Fruit fly (Drosophila melanogaster) whole organism, adult: Measurements from ENCODE around the gene Drice.
A peak's percentile ranks its signal among the peaks of the same experiment; 100 is the strongest.

Source experiments
- CG11617 ChIP-seq: fragments of 200-800 bp; sonication (Bioruptor generic); optimal IDR thresholded peaks from 2 replicates; lab custom pipeline; 2017; ENCODE audit warnings: mild to moderate bottlenecking, missing biosample characterization, missing genetic modification reagents, missing genetic modification characterization
- CG12768 ChIP-seq: fragments of 200-800 bp; sonication (Bioruptor generic); optimal IDR thresholded peaks from 2 replicates; lab custom pipeline; 2017; ENCODE audit warnings: missing biosample characterization, missing genetic modification characterization, mild to moderate bottlenecking, moderate library complexity, missing genetic modification reagents
- CG14711 ChIP-seq: fragments of 200-800 bp; sonication (Bioruptor generic); optimal IDR thresholded peaks from 2 replicates; lab custom pipeline; 2018; ENCODE audit warnings: missing biosample characterization, mild to moderate bottlenecking, missing genetic modification characterization, moderate library complexity
- CG1620 ChIP-seq: fragments of 200-800 bp; sonication (Bioruptor generic); optimal IDR thresholded peaks from 2 replicates; lab custom pipeline; 2016; ENCODE audit warnings: missing biosample characterization, missing genetic modification characterization
- CG33017 ChIP-seq: fragments of 200-800 bp; sonication (Bioruptor generic); optimal IDR thresholded peaks from 2 replicates; lab custom pipeline; 2018; ENCODE audit warnings: missing biosample characterization, mild to moderate bottlenecking, missing genetic modification characterization, moderate library complexity
- CG5204 ChIP-seq: fragments of 200-800 bp; sonication (Bioruptor generic); optimal IDR thresholded peaks from 2 replicates; lab custom pipeline; 2016; ENCODE audit warnings: missing biosample characterization, missing genetic modification characterization
- CG7045 ChIP-seq: fragments of 200-800 bp; sonication (Bioruptor generic); optimal IDR thresholded peaks from 2 replicates; lab custom pipeline; 2017; ENCODE audit warnings: missing biosample characterization, mild to moderate bottlenecking, missing genetic modification characterization
- CG7101 ChIP-seq: fragments of 200-800 bp; sonication (Bioruptor generic); optimal IDR thresholded peaks from 2 replicates; lab custom pipeline; 2018; ENCODE audit warnings: missing biosample characterization, mild to moderate bottlenecking, missing genetic modification characterization, moderate library complexity
- Clk ChIP-seq: fragments of 200-800 bp; sonication (Bioruptor generic); optimal IDR thresholded peaks from 2 replicates; lab custom pipeline; 2017; ENCODE audit warnings: missing biosample characterization, missing genetic modification characterization
- Crg-1 ChIP-seq: fragments of 200-800 bp; sonication (Bioruptor generic); optimal IDR thresholded peaks from 2 replicates; lab custom pipeline; 2016; ENCODE audit warnings: missing biosample characterization, missing genetic modification characterization
- Hr96 ChIP-seq: fragments of 200-800 bp; sonication (Bioruptor generic); optimal IDR thresholded peaks from 2 replicates; lab custom pipeline; 2016; ENCODE audit warnings: missing biosample characterization, missing genetic modification characterization
- Mnt ChIP-seq: fragments of 200-800 bp; sonication (Bioruptor generic); optimal IDR thresholded peaks from 2 replicates; lab custom pipeline; 2016; ENCODE audit warnings: missing biosample characterization, mild to moderate bottlenecking, missing genetic modification characterization
- bab1 ChIP-seq: fragments of 200-800 bp; sonication (Bioruptor generic); optimal IDR thresholded peaks from 3 replicates; lab custom pipeline; 2019; ENCODE audit warnings: missing biosample characterization, mild to moderate bottlenecking, missing genetic modification characterization, moderate library complexity
- cic ChIP-seq: fragments of 200-800 bp; sonication (Bioruptor generic); optimal IDR thresholded peaks from 2 replicates; lab custom pipeline; 2017; ENCODE audit warnings: missing biosample characterization, mild to moderate bottlenecking, missing genetic modification characterization, moderate library complexity
- cnc ChIP-seq, 2 experiments: fragments of >200 bp; optimal IDR thresholded peaks; 2 replicates each; lab custom pipeline; 2017
- kay ChIP-seq: fragments of 200-800 bp; sonication (Bioruptor generic); peaks from one replicate; lab custom pipeline; 2016; ENCODE audit warnings: missing biosample characterization, missing genetic modification characterization, borderline replicate concordance
- ovo ChIP-seq: fragments of 200-800 bp; sonication (Bioruptor generic); optimal IDR thresholded peaks from 2 replicates; lab custom pipeline; 2016; ENCODE audit warnings: missing biosample characterization, missing genetic modification characterization
- pad ChIP-seq: fragments of 200-800 bp; sonication (Bioruptor generic); optimal IDR thresholded peaks from 3 replicates; lab custom pipeline; 2017; ENCODE audit warnings: missing biosample characterization, missing genetic modification characterization, mild to moderate bottlenecking, moderate library complexity, missing genetic modification reagents
- tj ChIP-seq: fragments of 200-800 bp; sonication (Bioruptor generic); optimal IDR thresholded peaks from 3 replicates; lab custom pipeline; 2017; ENCODE audit warnings: missing biosample characterization, mild to moderate bottlenecking, missing genetic modification characterization, moderate library complexity
- toe ChIP-seq: fragments of 200-800 bp; sonication (Bioruptor generic); optimal IDR thresholded peaks from 2 replicates; lab custom pipeline; 2016; ENCODE audit warnings: missing biosample characterization, missing genetic modification characterization

Gene Drice

DNA sequence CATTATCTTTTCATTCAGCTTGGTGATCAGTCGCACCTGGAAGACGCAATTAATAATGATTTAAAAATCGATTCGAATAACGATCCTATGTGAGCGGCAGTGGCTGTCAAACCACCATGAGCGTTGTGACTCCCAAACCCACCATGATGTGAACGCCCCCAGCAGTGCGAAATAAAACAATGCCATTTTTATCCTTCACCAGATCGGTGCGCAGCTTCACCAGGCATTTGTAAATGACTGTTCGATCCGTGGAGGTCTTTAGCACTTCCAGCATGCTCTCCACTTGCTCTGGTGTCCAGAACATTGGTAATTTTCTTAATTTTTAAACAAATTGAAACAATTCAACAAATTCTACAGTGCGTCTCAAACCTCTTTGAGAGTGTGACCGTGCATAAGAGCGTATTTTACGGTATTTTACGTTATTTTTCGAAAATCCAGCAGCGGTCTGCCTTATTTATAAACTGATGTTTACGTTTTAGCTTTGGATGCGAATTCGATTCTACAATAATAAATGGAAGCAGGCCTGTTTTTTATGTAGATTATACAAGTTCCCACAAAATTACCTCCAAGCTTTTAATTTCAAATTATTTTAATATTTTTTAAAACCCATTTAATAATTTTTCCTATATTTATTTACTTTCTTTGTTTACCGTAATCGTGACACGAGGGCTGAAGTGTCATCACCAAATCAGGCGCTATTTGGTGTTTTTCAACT, at the start of gene Drice, which contains the start of gene Rnb:
Drice (plus strand) TSS at position 693 of the 715 bp plus-strand sequence.
Rnb (minus strand) TSS at position 389 of the 715 bp plus-strand sequence.
- TF ChIP-seq pad (GFP tag; lab: Kevin White, UChicago) (peak; percentile 60), cnc (optimal IDR thresholded peaks at IDR 0.05; lab: Kevin White, UChicago) (no peak), kay (GFP tag; lab: Kevin White, UChicago) (no peak), CG11617 (peak; percentile 49), CG33017 (tag; lab: Kevin White, UChicago) (peak; percentile 2), tj (GFP tag; lab: Kevin White, UChicago) (peak; percentile 38), CG5204 (GFP tag; lab: Kevin White, UChicago) (no peak), Mnt (GFP tag; lab: Kevin White, UChicago) (peak; percentile 50), Crg-1 (GFP tag; lab: Kevin White, UChicago) (no peak), toe (no peak), CG7101 (peak; percentile 72), cic (peak; percentile 21), ovo (GFP tag; lab: Kevin White, UChicago) (peak; percentile 5), CG14711 (tag; lab: Kevin White, UChicago) (peak; percentile 60), Clk (GFP tag; lab: Kevin White, UChicago) (peak; percentile 19), CG1620 (GFP tag; lab: Kevin White, UChicago) (peak; percentile 37), CG7045 (peak; percentile 71), bab1 (GFP tag; lab: Kevin White, UChicago) (no peak), CG12768 (GFP tag; lab: Kevin White, UChicago) (peak; percentile 80), Hr96 (GFP tag; lab: Kevin White, UChicago) (no peak)

DNA sequence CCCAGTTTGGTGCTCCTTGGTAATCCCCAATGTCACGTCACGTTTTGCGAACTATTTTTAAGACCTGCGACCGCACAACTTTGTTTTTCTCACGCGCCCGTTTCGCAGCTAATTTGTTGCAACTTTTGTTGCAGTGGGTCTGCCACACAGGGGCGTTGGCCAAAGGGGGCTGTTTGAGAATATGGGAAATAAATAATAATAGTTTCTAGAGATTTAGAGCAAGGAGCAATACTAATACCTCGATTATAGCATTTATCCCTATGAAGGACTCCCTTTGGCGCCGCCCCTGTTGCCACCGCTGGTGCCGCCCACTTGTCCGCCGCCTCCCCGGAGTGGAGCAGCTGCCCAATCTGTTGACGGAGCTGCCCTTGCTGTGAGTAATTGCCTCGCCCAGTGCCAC, 44.2 kb upstream of the Drice start:
- TF ChIP-seq toe, result no peak
- TF ChIP-seq CG7045, result no peak
- no peak for TF ChIP-seq CG12768 (GFP tag; lab: Kevin White, UChicago)
- no peak for TF ChIP-seq bab1 (GFP tag; lab: Kevin White, UChicago)
- no peak for TF ChIP-seq CG7101
- TF ChIP-seq Mnt (GFP tag; lab: Kevin White, UChicago), result no peak
- TF ChIP-seq Hr96 (GFP tag; lab: Kevin White, UChicago), result no peak
- TF ChIP-seq Crg-1 (GFP tag; lab: Kevin White, UChicago), result no peak
- TF ChIP-seq CG5204 (GFP tag; lab: Kevin White, UChicago), result no peak
- TF ChIP-seq cnc (optimal IDR thresholded peaks at IDR 0.05; lab: Kevin White, UChicago), result no peak
- TF ChIP-seq CG11617, result no peak
- no peak for TF ChIP-seq CG14711 (tag; lab: Kevin White, UChicago)
- TF ChIP-seq CG33017 (tag; lab: Kevin White, UChicago), result no peak
- TF ChIP-seq pad (GFP tag; lab: Kevin White, UChicago), result no peak

DNA sequence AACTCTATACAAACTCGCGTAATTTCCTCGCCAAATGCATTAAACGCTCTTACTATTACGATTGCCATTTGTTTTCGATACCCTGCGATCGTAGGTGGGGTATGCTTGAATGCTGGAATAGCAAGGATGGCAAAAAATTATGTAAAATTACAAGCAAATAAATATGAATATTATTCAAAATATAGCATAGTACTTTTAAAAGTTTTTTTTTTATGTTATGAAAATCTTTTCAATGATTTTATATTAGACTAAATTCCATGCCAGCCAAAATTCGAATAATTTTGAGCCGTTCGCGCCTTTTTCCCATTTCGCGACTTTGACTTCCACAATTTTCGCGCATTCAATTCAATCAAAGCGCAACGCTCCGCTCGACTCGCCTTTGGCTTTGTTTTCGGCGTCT, 43.3 kb upstream of the Drice start:
- no peak for TF ChIP-seq cic
- peak; percentile 9 for TF ChIP-seq Clk (GFP tag; lab: Kevin White, UChicago)
- peak; percentile 6 for TF ChIP-seq CG7101
- TF ChIP-seq CG14711 (tag; lab: Kevin White, UChicago), result no peak
- TF ChIP-seq CG33017 (tag; lab: Kevin White, UChicago), result peak; percentile 73
- TF ChIP-seq Mnt (GFP tag; lab: Kevin White, UChicago), result no peak
- peak; percentile 44 for TF ChIP-seq CG11617
- TF ChIP-seq Crg-1 (GFP tag; lab: Kevin White, UChicago), result no peak
- no peak for TF ChIP-seq toe
- TF ChIP-seq CG12768 (GFP tag; lab: Kevin White, UChicago), result peak; percentile 73

DNA sequence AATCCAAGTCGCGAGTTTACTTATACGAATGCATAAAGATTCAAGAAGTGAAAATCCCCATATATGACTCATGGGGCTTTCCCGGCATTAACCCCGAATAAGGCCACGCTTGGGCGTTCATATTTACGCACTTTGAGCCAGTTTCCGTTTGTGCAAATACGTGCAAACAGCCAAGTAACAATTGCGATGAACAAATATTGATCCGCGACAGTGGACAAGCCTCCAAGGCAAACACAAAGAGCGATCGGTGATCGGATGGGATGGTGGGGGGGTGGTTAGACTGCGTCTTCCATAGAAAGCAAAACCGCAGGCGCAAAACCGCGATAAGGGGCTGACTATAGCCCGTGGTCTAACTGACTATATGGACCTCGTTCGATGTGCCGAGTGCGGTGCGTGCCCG, 42.2 kb upstream of the Drice start:
- TF ChIP-seq CG11617, result no peak
- no peak for TF ChIP-seq CG33017 (tag; lab: Kevin White, UChicago)
- TF ChIP-seq CG14711 (tag; lab: Kevin White, UChicago), result no peak
- no peak for TF ChIP-seq Mnt (GFP tag; lab: Kevin White, UChicago)
- TF ChIP-seq CG7101, result no peak
- no peak for TF ChIP-seq tj (GFP tag; lab: Kevin White, UChicago)
- TF ChIP-seq Hr96 (GFP tag; lab: Kevin White, UChicago), result no peak
- no peak for TF ChIP-seq bab1 (GFP tag; lab: Kevin White, UChicago)

DNA sequence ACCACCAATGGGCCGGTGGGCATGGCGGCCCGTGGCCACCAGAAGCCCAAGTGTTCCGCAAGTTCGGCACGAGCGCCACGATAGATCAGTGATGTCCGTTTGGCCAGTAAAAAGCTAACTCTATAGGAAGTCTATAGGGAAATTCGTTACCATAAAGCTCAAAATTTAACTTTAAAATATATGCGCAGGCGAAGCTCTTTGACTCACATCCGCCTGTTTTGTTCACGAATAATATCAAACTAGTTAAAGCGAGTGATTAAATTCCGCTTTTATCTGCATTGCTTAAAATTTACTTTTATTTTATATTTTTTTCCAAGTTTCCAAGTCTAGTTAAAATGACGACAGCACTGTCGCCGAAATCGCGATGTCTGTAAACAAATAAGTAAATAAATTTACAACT, 41.8 kb upstream of the Drice start:
- TF ChIP-seq CG1620 (GFP tag; lab: Kevin White, UChicago) (no peak), CG33017 (tag; lab: Kevin White, UChicago) (no peak), CG12768 (GFP tag; lab: Kevin White, UChicago) (no peak)

DNA sequence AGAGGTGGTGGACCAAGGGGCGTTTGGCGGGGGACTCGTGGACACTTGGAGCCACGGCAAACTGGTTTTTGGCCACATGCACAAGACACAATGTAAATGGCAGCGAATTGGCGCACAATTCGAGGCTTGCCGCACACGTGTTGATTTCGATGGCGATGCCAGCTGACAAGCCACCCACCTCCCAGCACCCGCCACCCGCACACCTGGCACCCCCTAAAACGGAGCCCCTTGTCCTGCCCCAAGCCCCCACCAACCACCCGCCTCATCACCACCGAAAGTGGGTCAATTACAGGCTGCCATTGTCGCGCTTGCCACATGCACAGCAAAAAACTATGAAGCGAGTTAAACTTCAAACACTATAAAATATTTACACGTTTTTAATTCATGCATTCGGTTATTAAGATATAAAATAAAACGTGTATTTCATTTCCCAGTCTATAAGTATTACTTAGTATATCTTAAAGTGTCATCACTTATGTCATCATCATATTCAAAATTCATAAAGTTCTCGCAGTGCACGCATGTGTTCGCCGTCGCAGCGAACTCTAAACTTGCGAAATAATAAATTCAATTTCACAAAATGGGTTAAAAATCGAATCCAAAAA, 41.2 kb upstream of the Drice start:
- TF ChIP-seq CG33017 (tag; lab: Kevin White, UChicago), result no peak
- no peak for TF ChIP-seq Mnt (GFP tag; lab: Kevin White, UChicago)
- TF ChIP-seq CG7045, result no peak
- TF ChIP-seq CG1620 (GFP tag; lab: Kevin White, UChicago), result no peak
- TF ChIP-seq CG11617, result no peak
- no peak for TF ChIP-seq CG14711 (tag; lab: Kevin White, UChicago)
- no peak for TF ChIP-seq CG7101
- no peak for TF ChIP-seq CG12768 (GFP tag; lab: Kevin White, UChicago)
